Fruit fly (Drosophila melanogaster) whole organism, prepupa: ENCODE results near the gene CG34451.

Experiments used
- Blimp-1 ChIP-seq: fragments of 200-800 bp; sonication (Bioruptor generic); optimal IDR thresholded peaks from 3 replicates; lab custom pipeline; 2017; ENCODE audit warnings: missing biosample characterization, missing genetic modification characterization, mild to moderate bottlenecking, moderate library complexity, missing genetic modification reagents
- CG10631 ChIP-seq: fragments of 200-800 bp; sonication (Bioruptor generic); optimal IDR thresholded peaks from 2 replicates; lab custom pipeline; 2016; ENCODE audit warnings: missing biosample characterization, missing genetic modification characterization
- CG10669 ChIP-seq: fragments of 200-800 bp; sonication (Bioruptor generic); optimal IDR thresholded peaks from 3 replicates; lab custom pipeline; 2018; ENCODE audit warnings: missing biosample characterization, mild to moderate bottlenecking, missing genetic modification characterization, moderate library complexity
- CG11294 ChIP-seq: fragments of 200-800 bp; sonication (Bioruptor generic); IDR thresholded peaks from 2 replicates; pipeline ENCODE4 v1.3.6; 2022; ENCODE audit warnings: missing biosample characterization, missing genetic modification characterization
- CG11902 ChIP-seq: fragments of 200-800 bp; sonication (Bioruptor generic); optimal IDR thresholded peaks from 3 replicates; lab custom pipeline; 2016; ENCODE audit warnings: missing biosample characterization, missing genetic modification characterization
- CG15336 ChIP-seq: fragments of 200-800 bp; sonication (Bioruptor generic); IDR thresholded peaks from 2 replicates; pipeline ENCODE4 v1.3.6; 2022; ENCODE audit warnings: missing biosample characterization, missing genetic modification characterization
- CG1621 ChIP-seq: fragments of 200-800 bp; sonication (Bioruptor generic); optimal IDR thresholded peaks from 3 replicates; lab custom pipeline; 2018; ENCODE audit warnings: missing biosample characterization, mild to moderate bottlenecking, missing genetic modification characterization
- CG3032 ChIP-seq: fragments of 200-800 bp; optimal IDR thresholded peaks from 2 replicates; lab custom pipeline; 2019; ENCODE audit warnings: missing biosample characterization, mild to moderate bottlenecking, missing genetic modification characterization, moderate library complexity
- CG31627 ChIP-seq: fragments of 200-800 bp; sonication (Bioruptor generic); optimal IDR thresholded peaks from 3 replicates; lab custom pipeline; 2016; ENCODE audit warnings: missing biosample characterization, missing genetic modification characterization
- CG32006 ChIP-seq: fragments of 200-800 bp; sonication (Bioruptor generic); optimal IDR thresholded peaks from 3 replicates; lab custom pipeline; 2017; ENCODE audit warnings: missing biosample characterization, mild to moderate bottlenecking, missing genetic modification characterization
- CG34406 ChIP-seq: fragments of 200-800 bp; sonication (Bioruptor generic); optimal IDR thresholded peaks from 3 replicates; lab custom pipeline; 2016; ENCODE audit warnings: missing biosample characterization, missing genetic modification characterization
- CG3919 ChIP-seq: fragments of 200-800 bp; sonication (Bioruptor generic); optimal IDR thresholded peaks from 3 replicates; lab custom pipeline; 2016; ENCODE audit warnings: missing biosample characterization, missing genetic modification characterization
- CG4318 ChIP-seq: fragments of 200-800 bp; sonication (Bioruptor generic); optimal IDR thresholded peaks from 3 replicates; lab custom pipeline; 2017; ENCODE audit warnings: missing biosample characterization, mild to moderate bottlenecking, missing genetic modification characterization
- CG6163 ChIP-seq: fragments of 200-800 bp; sonication (Bioruptor generic); IDR thresholded peaks from 3 replicates; pipeline ENCODE4 v1.3.6; 2022; ENCODE audit warnings: missing biosample characterization, missing genetic modification characterization
- CG6276 ChIP-seq: fragments of 200-800 bp; sonication (Bioruptor generic); optimal IDR thresholded peaks from 2 replicates; lab custom pipeline; 2017; ENCODE audit warnings: missing biosample characterization, mild to moderate bottlenecking, missing genetic modification characterization
- CG6792 ChIP-seq: fragments of 200-800 bp; sonication (Bioruptor generic); optimal IDR thresholded peaks from 3 replicates; lab custom pipeline; 2016; ENCODE audit warnings: missing biosample characterization, missing genetic modification characterization
- CG6854 ChIP-seq: fragments of 200-800 bp; sonication (Bioruptor generic); optimal IDR thresholded peaks from 2 replicates; lab custom pipeline; 2017; ENCODE audit warnings: missing biosample characterization, mild to moderate bottlenecking, missing genetic modification characterization
- CG7368 ChIP-seq: fragments of 200-800 bp; sonication (Bioruptor generic); optimal IDR thresholded peaks from 3 replicates; lab custom pipeline; 2016; ENCODE audit warnings: missing biosample characterization, missing genetic modification characterization
- CG8119 ChIP-seq: fragments of 200-800 bp; sonication (Bioruptor generic); IDR thresholded peaks from 3 replicates; pipeline ENCODE4 v1.3.6; 2022; ENCODE audit warnings: missing biosample characterization, missing genetic modification characterization
- CG8319 ChIP-seq: fragments of 200-800 bp; sonication (Bioruptor generic); optimal IDR thresholded peaks from 3 replicates; lab custom pipeline; 2016; ENCODE audit warnings: missing biosample characterization, missing genetic modification characterization
- Eip75B ChIP-seq: fragments of 200-800 bp; sonication (Bioruptor generic); optimal IDR thresholded peaks from 3 replicates; lab custom pipeline; 2016; ENCODE audit warnings: missing biosample characterization, missing genetic modification characterization
- Eip78C ChIP-seq: fragments of 200-800 bp; sonication (Bioruptor generic); peaks from one replicate; lab custom pipeline; 2016; ENCODE audit warnings: missing biosample characterization, missing genetic modification characterization
- Eip93F ChIP-seq: fragments of 200-800 bp; sonication (Bioruptor generic); optimal IDR thresholded peaks from 2 replicates; lab custom pipeline; 2016; ENCODE audit warnings: missing biosample characterization, mild to moderate bottlenecking, missing genetic modification characterization
- Ets96B ChIP-seq: fragments of 200-800 bp; optimal IDR thresholded peaks from 2 replicates; lab custom pipeline; 2019; ENCODE audit warnings: missing biosample characterization, mild to moderate bottlenecking, missing genetic modification characterization, moderate library complexity
- Gug ChIP-seq: fragments of 200-800 bp; sonication (Bioruptor generic); IDR thresholded peaks from 2 replicates; pipeline ENCODE4 v1.3.6; 2022; ENCODE audit warnings: missing biosample characterization, missing genetic modification characterization
- Hr4 ChIP-seq: fragments of 200-800 bp; sonication (Bioruptor generic); optimal IDR thresholded peaks from 3 replicates; lab custom pipeline; 2016; ENCODE audit warnings: missing biosample characterization, missing genetic modification characterization
- Lpt ChIP-seq: fragments of 200-800 bp; sonication (Bioruptor generic); optimal IDR thresholded peaks from 3 replicates; lab custom pipeline; 2016; ENCODE audit warnings: missing biosample characterization, missing genetic modification characterization
- Met ChIP-seq: fragments of 200-800 bp; sonication (Bioruptor generic); optimal IDR thresholded peaks from 3 replicates; lab custom pipeline; 2016; ENCODE audit warnings: missing biosample characterization, missing genetic modification characterization
- Smox ChIP-seq: fragments of 200-800 bp; sonication (Bioruptor generic); optimal IDR thresholded peaks from 3 replicates; lab custom pipeline; 2016; ENCODE audit warnings: missing biosample characterization, missing genetic modification characterization
- Sox102F ChIP-seq: fragments of 200-800 bp; sonication (Bioruptor generic); optimal IDR thresholded peaks from 2 replicates; lab custom pipeline; 2016; ENCODE audit warnings: missing biosample characterization, mild to moderate bottlenecking, missing genetic modification characterization
- Sox14 ChIP-seq: fragments of 200-800 bp; sonication (Bioruptor generic); optimal IDR thresholded peaks from 3 replicates; lab custom pipeline; 2016; ENCODE audit warnings: missing biosample characterization, missing genetic modification characterization
- acj6 ChIP-seq: fragments of 200-800 bp; sonication (Bioruptor generic); optimal IDR thresholded peaks from 3 replicates; lab custom pipeline; 2016; ENCODE audit warnings: missing biosample characterization, missing genetic modification characterization
- cyc ChIP-seq: fragments of 200-800 bp; sonication (Bioruptor generic); optimal IDR thresholded peaks from 3 replicates; lab custom pipeline; 2016; ENCODE audit warnings: missing biosample characterization, missing genetic modification characterization
- dac ChIP-seq: fragments of 200-800 bp; sonication (Bioruptor generic); optimal IDR thresholded peaks from 2 replicates; lab custom pipeline; 2017; ENCODE audit warnings: missing biosample characterization, mild to moderate bottlenecking, missing genetic modification characterization
- dsx ChIP-seq: fragments of 200-800 bp; optimal IDR thresholded peaks from 3 replicates; lab custom pipeline; 2019; ENCODE audit warnings: missing biosample characterization, mild to moderate bottlenecking, missing genetic modification characterization, moderate library complexity; ENCODE audit not compliant: poor library complexity, severe bottlenecking
- eg ChIP-seq: fragments of 200-800 bp; sonication (Bioruptor generic); IDR thresholded peaks from 3 replicates; pipeline ENCODE4 v1.3.6; 2022; ENCODE audit warnings: missing biosample characterization, missing genetic modification characterization
- esn ChIP-seq: fragments of 200-800 bp; sonication (Bioruptor generic); optimal IDR thresholded peaks from 2 replicates; lab custom pipeline; 2016; ENCODE audit warnings: missing biosample characterization, mild to moderate bottlenecking, missing genetic modification characterization, moderate library complexity
- fd85E ChIP-seq: fragments of 200-800 bp; sonication (Bioruptor generic); optimal IDR thresholded peaks from 3 replicates; lab custom pipeline; 2016; ENCODE audit warnings: missing biosample characterization, missing genetic modification characterization
- lz ChIP-seq: fragments of 200-800 bp; sonication (Bioruptor generic); optimal IDR thresholded peaks from 3 replicates; lab custom pipeline; 2016; ENCODE audit warnings: missing biosample characterization, missing genetic modification characterization
- pdm3 ChIP-seq: fragments of 200-800 bp; sonication (Bioruptor generic); optimal IDR thresholded peaks from 3 replicates; lab custom pipeline; 2016; ENCODE audit warnings: missing biosample characterization, missing genetic modification characterization
- salr ChIP-seq, 2 experiments: fragments of 200-800 bp; sonication (Bioruptor generic); optimal IDR thresholded peaks; 3 replicates each; lab custom pipeline; 2016 to 2018; ENCODE audit warnings: missing biosample characterization in 2 of 2, missing genetic modification characterization in 2 of 2, mild to moderate bottlenecking in 1 of 2
- svp ChIP-seq: fragments of 200-800 bp; sonication (Bioruptor generic); peaks from one replicate; lab custom pipeline; 2016; ENCODE audit warnings: missing biosample characterization, missing genetic modification characterization
- vri ChIP-seq: fragments of 200-800 bp; sonication (Bioruptor generic); optimal IDR thresholded peaks from 3 replicates; lab custom pipeline; 2016; ENCODE audit warnings: missing biosample characterization, mild to moderate bottlenecking, missing genetic modification characterization

CG34451 gene

dm6 chr3L:15641590-15642019, 50.3 kb downstream of the CG34451 start (continued):
- TF ChIP-seq salr (GFP tag; optimal IDR thresholded peaks at IDR 0.05; lab: Kevin White, UChicago) (peak in 1 of 2 experiments; percentile 20), acj6 (peak; percentile 31), CG11294 (GFP tag; lab: Robert Waterston, UW) (no peak), cyc (GFP tag; lab: Kevin White, UChicago) (peak; percentile 53), Eip93F (GFP tag; lab: Kevin White, UChicago) (no peak), Eip78C (GFP tag; lab: Kevin White, UChicago) (peak; percentile 75), CG6792 (GFP tag; lab: Kevin White, UChicago) (peak; percentile 45), CG8119 (peak; percentile 38; the same call in 1 of the 3 replicates), CG31627 (GFP tag; lab: Kevin White, UChicago) (peak; percentile 38)

dm6 chr3L:15639978-15640377, 51.9 kb downstream of the CG34451 start:
- TF ChIP-seq pdm3 (GFP tag; lab: Kevin White, UChicago) = no peak
- peak; percentile 12 for TF ChIP-seq esn
- TF ChIP-seq CG6854 = no peak
- TF ChIP-seq CG15336 (GFP tag; lab: Robert Waterston, UW) = no peak
- no peak for TF ChIP-seq CG7368 (GFP tag; lab: Kevin White, UChicago)
- no peak for TF ChIP-seq CG3919 (GFP tag; lab: Kevin White, UChicago)
- TF ChIP-seq CG4318 (GFP tag; lab: Kevin White, UChicago) = no peak
- no peak for TF ChIP-seq CG11294 (GFP tag; lab: Robert Waterston, UW)
- no peak for TF ChIP-seq acj6
- no peak for TF ChIP-seq Lpt
- TF ChIP-seq CG8319 = no peak
- TF ChIP-seq CG31627 (GFP tag; lab: Kevin White, UChicago) = peak; percentile 4
- TF ChIP-seq CG34406 = no peak
- TF ChIP-seq CG11902 (GFP tag; lab: Kevin White, UChicago) = no peak
- no peak for TF ChIP-seq Smox (GFP tag; lab: Kevin White, UChicago)
- TF ChIP-seq CG6792 (GFP tag; lab: Kevin White, UChicago) = no peak
- no peak for TF ChIP-seq CG1621 (tag; lab: Kevin White, UChicago)
- TF ChIP-seq Met (GFP tag; lab: Kevin White, UChicago) = peak; percentile 2
- peak; percentile 7 for TF ChIP-seq lz
- TF ChIP-seq CG3032 (tag; lab: Kevin White, UChicago) = no peak
- no peak for TF ChIP-seq Ets96B
- TF ChIP-seq CG10631 (GFP tag; lab: Kevin White, UChicago) = no peak
- no peak for TF ChIP-seq vri
- no peak for TF ChIP-seq CG6276 (GFP tag; lab: Kevin White, UChicago)
- no peak for TF ChIP-seq Sox102F (GFP tag; lab: Kevin White, UChicago)
- no peak for TF ChIP-seq Eip93F (GFP tag; lab: Kevin White, UChicago)
- TF ChIP-seq dac = no peak
- 0 out of 3 replicates have a peak, but pooled peaks have one; percentile 17 for TF ChIP-seq CG8119
- peak; percentile 39 for TF ChIP-seq svp (GFP tag; lab: Kevin White, UChicago)
- no peak for TF ChIP-seq eg (GFP tag; lab: Robert Waterston, UW)
- TF ChIP-seq CG6163 (GFP tag; lab: Robert Waterston, UW) = no peak

DNA sequence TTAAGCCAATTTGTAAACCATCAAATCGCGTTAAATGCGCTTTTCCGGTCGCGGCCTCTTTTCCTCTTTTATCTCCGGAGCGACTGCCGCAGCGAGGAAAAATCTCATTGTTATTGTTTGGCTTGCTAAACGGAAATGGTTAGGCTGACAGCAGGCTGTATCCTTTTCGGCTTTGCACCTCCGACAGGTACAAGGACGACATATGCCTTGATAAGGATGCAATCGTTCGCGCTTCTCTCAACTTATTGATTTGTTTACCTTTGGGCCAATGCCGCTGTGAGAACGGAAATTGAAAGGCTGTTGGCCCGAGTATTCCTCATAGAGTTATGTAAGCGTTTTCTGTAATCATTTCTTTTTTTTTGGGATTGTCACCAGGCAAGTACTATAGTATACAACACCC, 53.3 kb downstream of the CG34451 start:
- no peak for TF ChIP-seq Hr4 (GFP tag; lab: Kevin White, UChicago)
- TF ChIP-seq fd85E (GFP tag; lab: Kevin White, UChicago) = no peak
- no peak for TF ChIP-seq Blimp-1 (GFP tag; lab: Kevin White, UChicago)
- no peak for TF ChIP-seq lz
- no peak for TF ChIP-seq CG10669
- TF ChIP-seq Met (GFP tag; lab: Kevin White, UChicago) = no peak
- no peak for TF ChIP-seq CG8319
- TF ChIP-seq CG11294 (GFP tag; lab: Robert Waterston, UW) = no peak
- no peak for TF ChIP-seq Gug (GFP tag; lab: Robert Waterston, UW)
- no peak for TF ChIP-seq Sox14 (GFP tag; lab: Kevin White, UChicago)
- TF ChIP-seq cyc (GFP tag; lab: Kevin White, UChicago) = no peak
- no peak for TF ChIP-seq dsx (GFP tag; lab: Kevin White, UChicago)
- no peak for TF ChIP-seq pdm3 (GFP tag; lab: Kevin White, UChicago)
- no peak for TF ChIP-seq Eip75B
- no peak for TF ChIP-seq esn
- no peak for TF ChIP-seq CG32006 (GFP tag; lab: Kevin White, UChicago)
- no peak for TF ChIP-seq dac
- TF ChIP-seq acj6 = no peak
